Worm (Caenorhabditis elegans): Measurements from ENCODE around the gene srx-115.

- TF ChIP-seq ama-1 (optimal IDR thresholded peaks at IDR 0.05) (no peak), crh-2 (tag; optimal IDR thresholded peaks at IDR 0.05) (no peak), lsy-2 (tag; optimal IDR thresholded peaks at IDR 0.05) (no peak), egl-27 (tag; optimal IDR thresholded peaks at IDR 0.05) (no peak)
Observed at ce11 chrV:8796889-8797288, 25.2 kb downstream of the srx-115 start.

Measured in whole organism, L2 larva.